Fruit fly (Drosophila melanogaster) whole organism, prepupa: Measurements from ENCODE around the gene Ced-12.

Source experiments
- Blimp-1 ChIP-seq: fragments of 200-800 bp; sonication (Bioruptor generic); optimal IDR thresholded peaks from 3 replicates; lab custom pipeline; 2017; ENCODE audit warnings: missing biosample characterization, missing genetic modification characterization, mild to moderate bottlenecking, moderate library complexity, missing genetic modification reagents
- CG10631 ChIP-seq: fragments of 200-800 bp; sonication (Bioruptor generic); optimal IDR thresholded peaks from 2 replicates; lab custom pipeline; 2016; ENCODE audit warnings: missing biosample characterization, missing genetic modification characterization
- CG10669 ChIP-seq: fragments of 200-800 bp; sonication (Bioruptor generic); optimal IDR thresholded peaks from 3 replicates; lab custom pipeline; 2018; ENCODE audit warnings: missing biosample characterization, mild to moderate bottlenecking, missing genetic modification characterization, moderate library complexity
- CG11762 ChIP-seq: fragments of 200-800 bp; sonication (Bioruptor generic); optimal IDR thresholded peaks from 3 replicates; lab custom pipeline; 2016; ENCODE audit warnings: missing biosample characterization, missing genetic modification characterization; ENCODE audit not compliant: insufficient read depth
- CG15336 ChIP-seq: fragments of 200-800 bp; sonication (Bioruptor generic); IDR thresholded peaks from 2 replicates; pipeline ENCODE4 v1.3.6; 2022; ENCODE audit warnings: missing biosample characterization, missing genetic modification characterization
- CG1621 ChIP-seq: fragments of 200-800 bp; sonication (Bioruptor generic); optimal IDR thresholded peaks from 3 replicates; lab custom pipeline; 2018; ENCODE audit warnings: missing biosample characterization, mild to moderate bottlenecking, missing genetic modification characterization
- CG16779 ChIP-seq: fragments of 200-800 bp; sonication (Bioruptor generic); optimal IDR thresholded peaks from 3 replicates; lab custom pipeline; 2017; ENCODE audit warnings: missing biosample characterization, mild to moderate bottlenecking, missing genetic modification characterization
- CG3032 ChIP-seq: fragments of 200-800 bp; optimal IDR thresholded peaks from 2 replicates; lab custom pipeline; 2019; ENCODE audit warnings: missing biosample characterization, mild to moderate bottlenecking, missing genetic modification characterization, moderate library complexity
- CG31627 ChIP-seq: fragments of 200-800 bp; sonication (Bioruptor generic); optimal IDR thresholded peaks from 3 replicates; lab custom pipeline; 2016; ENCODE audit warnings: missing biosample characterization, missing genetic modification characterization
- CG4318 ChIP-seq: fragments of 200-800 bp; sonication (Bioruptor generic); optimal IDR thresholded peaks from 3 replicates; lab custom pipeline; 2017; ENCODE audit warnings: missing biosample characterization, mild to moderate bottlenecking, missing genetic modification characterization
- CG6163 ChIP-seq: fragments of 200-800 bp; sonication (Bioruptor generic); IDR thresholded peaks from 3 replicates; pipeline ENCODE4 v1.3.6; 2022; ENCODE audit warnings: missing biosample characterization, missing genetic modification characterization
- CG6276 ChIP-seq: fragments of 200-800 bp; sonication (Bioruptor generic); optimal IDR thresholded peaks from 2 replicates; lab custom pipeline; 2017; ENCODE audit warnings: missing biosample characterization, mild to moderate bottlenecking, missing genetic modification characterization
- CG6792 ChIP-seq: fragments of 200-800 bp; sonication (Bioruptor generic); optimal IDR thresholded peaks from 3 replicates; lab custom pipeline; 2016; ENCODE audit warnings: missing biosample characterization, missing genetic modification characterization
- CG6808 ChIP-seq: fragments of 200-800 bp; sonication (Bioruptor generic); optimal IDR thresholded peaks from 3 replicates; lab custom pipeline; 2017; ENCODE audit warnings: missing biosample characterization, missing genetic modification characterization, mild to moderate bottlenecking, moderate library complexity, missing genetic modification reagents
- CG6854 ChIP-seq: fragments of 200-800 bp; sonication (Bioruptor generic); optimal IDR thresholded peaks from 2 replicates; lab custom pipeline; 2017; ENCODE audit warnings: missing biosample characterization, mild to moderate bottlenecking, missing genetic modification characterization
- CG7368 ChIP-seq: fragments of 200-800 bp; sonication (Bioruptor generic); optimal IDR thresholded peaks from 3 replicates; lab custom pipeline; 2016; ENCODE audit warnings: missing biosample characterization, missing genetic modification characterization
- CG8119 ChIP-seq: fragments of 200-800 bp; sonication (Bioruptor generic); IDR thresholded peaks from 3 replicates; pipeline ENCODE4 v1.3.6; 2022; ENCODE audit warnings: missing biosample characterization, missing genetic modification characterization
- CG8319 ChIP-seq: fragments of 200-800 bp; sonication (Bioruptor generic); optimal IDR thresholded peaks from 3 replicates; lab custom pipeline; 2016; ENCODE audit warnings: missing biosample characterization, missing genetic modification characterization
- CG8632 ChIP-seq: fragments of 200-800 bp; sonication (Bioruptor generic); optimal IDR thresholded peaks from 3 replicates; lab custom pipeline; 2016; ENCODE audit warnings: missing biosample characterization, missing genetic modification characterization
- CG9139 ChIP-seq: fragments of 200-800 bp; sonication (Bioruptor generic); optimal IDR thresholded peaks from 3 replicates; lab custom pipeline; 2017; ENCODE audit warnings: missing biosample characterization, mild to moderate bottlenecking, missing genetic modification characterization
- Eip75B ChIP-seq: fragments of 200-800 bp; sonication (Bioruptor generic); optimal IDR thresholded peaks from 3 replicates; lab custom pipeline; 2016; ENCODE audit warnings: missing biosample characterization, missing genetic modification characterization
- Eip78C ChIP-seq: fragments of 200-800 bp; sonication (Bioruptor generic); peaks from one replicate; lab custom pipeline; 2016; ENCODE audit warnings: missing biosample characterization, missing genetic modification characterization
- Eip93F ChIP-seq: fragments of 200-800 bp; sonication (Bioruptor generic); optimal IDR thresholded peaks from 2 replicates; lab custom pipeline; 2016; ENCODE audit warnings: missing biosample characterization, mild to moderate bottlenecking, missing genetic modification characterization
- Ets21C ChIP-seq: fragments of 200-800 bp; sonication (Bioruptor generic); optimal IDR thresholded peaks from 3 replicates; lab custom pipeline; 2016; ENCODE audit warnings: missing biosample characterization, missing genetic modification characterization
- Ets96B ChIP-seq: fragments of 200-800 bp; optimal IDR thresholded peaks from 2 replicates; lab custom pipeline; 2019; ENCODE audit warnings: missing biosample characterization, mild to moderate bottlenecking, missing genetic modification characterization, moderate library complexity
- Gug ChIP-seq: fragments of 200-800 bp; sonication (Bioruptor generic); IDR thresholded peaks from 2 replicates; pipeline ENCODE4 v1.3.6; 2022; ENCODE audit warnings: missing biosample characterization, missing genetic modification characterization
- Hr39 ChIP-seq: fragments of 200-800 bp; sonication (Bioruptor generic); optimal IDR thresholded peaks from 2 replicates; lab custom pipeline; 2016; ENCODE audit warnings: missing biosample characterization, missing genetic modification characterization
- Hr4 ChIP-seq: fragments of 200-800 bp; sonication (Bioruptor generic); optimal IDR thresholded peaks from 3 replicates; lab custom pipeline; 2016; ENCODE audit warnings: missing biosample characterization, missing genetic modification characterization
- Lpt ChIP-seq: fragments of 200-800 bp; sonication (Bioruptor generic); optimal IDR thresholded peaks from 3 replicates; lab custom pipeline; 2016; ENCODE audit warnings: missing biosample characterization, missing genetic modification characterization
- OdsH ChIP-seq: fragments of 200-800 bp; sonication (Bioruptor generic); optimal IDR thresholded peaks from 3 replicates; lab custom pipeline; 2016; ENCODE audit warnings: missing biosample characterization, missing genetic modification characterization
- Sox102F ChIP-seq: fragments of 200-800 bp; sonication (Bioruptor generic); optimal IDR thresholded peaks from 2 replicates; lab custom pipeline; 2016; ENCODE audit warnings: missing biosample characterization, mild to moderate bottlenecking, missing genetic modification characterization
- Sox14 ChIP-seq: fragments of 200-800 bp; sonication (Bioruptor generic); optimal IDR thresholded peaks from 3 replicates; lab custom pipeline; 2016; ENCODE audit warnings: missing biosample characterization, missing genetic modification characterization
- Sox15 ChIP-seq: fragments of 200-800 bp; sonication (Bioruptor generic); optimal IDR thresholded peaks from 3 replicates; lab custom pipeline; 2016; ENCODE audit warnings: missing biosample characterization, missing genetic modification characterization
- achi ChIP-seq: fragments of 200-800 bp; sonication (Bioruptor generic); optimal IDR thresholded peaks from 3 replicates; lab custom pipeline; 2016; ENCODE audit warnings: missing biosample characterization, missing genetic modification characterization
- acj6 ChIP-seq: fragments of 200-800 bp; sonication (Bioruptor generic); optimal IDR thresholded peaks from 3 replicates; lab custom pipeline; 2016; ENCODE audit warnings: missing biosample characterization, missing genetic modification characterization
- cyc ChIP-seq: fragments of 200-800 bp; sonication (Bioruptor generic); optimal IDR thresholded peaks from 3 replicates; lab custom pipeline; 2016; ENCODE audit warnings: missing biosample characterization, missing genetic modification characterization
- dac ChIP-seq: fragments of 200-800 bp; sonication (Bioruptor generic); optimal IDR thresholded peaks from 2 replicates; lab custom pipeline; 2017; ENCODE audit warnings: missing biosample characterization, mild to moderate bottlenecking, missing genetic modification characterization
- eg ChIP-seq: fragments of 200-800 bp; sonication (Bioruptor generic); IDR thresholded peaks from 3 replicates; pipeline ENCODE4 v1.3.6; 2022; ENCODE audit warnings: missing biosample characterization, missing genetic modification characterization
- esn ChIP-seq: fragments of 200-800 bp; sonication (Bioruptor generic); optimal IDR thresholded peaks from 2 replicates; lab custom pipeline; 2016; ENCODE audit warnings: missing biosample characterization, mild to moderate bottlenecking, missing genetic modification characterization, moderate library complexity
- fkh ChIP-seq: fragments of 200-800 bp; sonication (Bioruptor generic); optimal IDR thresholded peaks from 3 replicates; lab custom pipeline; 2017; ENCODE audit warnings: missing biosample characterization, mild to moderate bottlenecking, missing genetic modification characterization, moderate library complexity
- lz ChIP-seq: fragments of 200-800 bp; sonication (Bioruptor generic); optimal IDR thresholded peaks from 3 replicates; lab custom pipeline; 2016; ENCODE audit warnings: missing biosample characterization, missing genetic modification characterization
- ss ChIP-seq, 2 experiments: fragments of 200-800 bp; sonication (Bioruptor generic); optimal IDR thresholded peaks; 2 replicates in 1 of 2; 3 replicates in 1 of 2; lab custom pipeline; 2017 to 2018; ENCODE audit warnings: mild to moderate bottlenecking in 2 of 2, missing biosample characterization in 2 of 2, missing genetic modification characterization in 2 of 2, moderate library complexity in 1 of 2
- svp ChIP-seq: fragments of 200-800 bp; sonication (Bioruptor generic); peaks from one replicate; lab custom pipeline; 2016; ENCODE audit warnings: missing biosample characterization, missing genetic modification characterization
- topi ChIP-seq: fragments of 200-800 bp; sonication (Bioruptor generic); optimal IDR thresholded peaks from 3 replicates; lab custom pipeline; 2016; ENCODE audit warnings: missing biosample characterization, missing genetic modification characterization

Gene Ced-12

dm6 chr2L:12093652-12094051, 4.0 kb upstream of the Ced-12 start:
- TF ChIP-seq CG6854 (GFP tag; lab: Kevin White, UChicago) (no peak), CG15336 (GFP tag; lab: Robert Waterston, UW) (no peak), lz (no peak), CG6163 (GFP tag; lab: Robert Waterston, UW) (no peak), CG1621 (tag; lab: Kevin White, UChicago) (no peak), achi (GFP tag; lab: Kevin White, UChicago) (no peak), Sox102F (no peak), Lpt (GFP tag; lab: Kevin White, UChicago) (no peak), CG8319 (no peak), eg (GFP tag; lab: Robert Waterston, UW) (no peak), topi (GFP tag; lab: Kevin White, UChicago) (no peak), Ets96B (no peak), Gug (GFP tag; lab: Robert Waterston, UW) (no peak), acj6 (GFP tag; lab: Kevin White, UChicago) (no peak), CG31627 (no peak), CG4318 (GFP tag; lab: Kevin White, UChicago) (no peak), fkh (no peak)

dm6 chr2L:12096396-12096813, 1.2 kb upstream of the Ced-12 start, which contains the start of the genes CG6712 and Mt2:
Gene CG6712, minus strand, starts transcription at chr2L:12096511.
Gene Mt2, plus strand, starts transcription at chr2L:12096525.
- TF ChIP-seq CG8632 (GFP tag; lab: Kevin White, UChicago) (no peak), esn (peak; percentile 21), fkh (peak; percentile 28), lz (peak; percentile 5), cyc (GFP tag; lab: Kevin White, UChicago) (no peak), Eip78C (GFP tag; lab: Kevin White, UChicago) (peak; percentile 60)

DNA sequence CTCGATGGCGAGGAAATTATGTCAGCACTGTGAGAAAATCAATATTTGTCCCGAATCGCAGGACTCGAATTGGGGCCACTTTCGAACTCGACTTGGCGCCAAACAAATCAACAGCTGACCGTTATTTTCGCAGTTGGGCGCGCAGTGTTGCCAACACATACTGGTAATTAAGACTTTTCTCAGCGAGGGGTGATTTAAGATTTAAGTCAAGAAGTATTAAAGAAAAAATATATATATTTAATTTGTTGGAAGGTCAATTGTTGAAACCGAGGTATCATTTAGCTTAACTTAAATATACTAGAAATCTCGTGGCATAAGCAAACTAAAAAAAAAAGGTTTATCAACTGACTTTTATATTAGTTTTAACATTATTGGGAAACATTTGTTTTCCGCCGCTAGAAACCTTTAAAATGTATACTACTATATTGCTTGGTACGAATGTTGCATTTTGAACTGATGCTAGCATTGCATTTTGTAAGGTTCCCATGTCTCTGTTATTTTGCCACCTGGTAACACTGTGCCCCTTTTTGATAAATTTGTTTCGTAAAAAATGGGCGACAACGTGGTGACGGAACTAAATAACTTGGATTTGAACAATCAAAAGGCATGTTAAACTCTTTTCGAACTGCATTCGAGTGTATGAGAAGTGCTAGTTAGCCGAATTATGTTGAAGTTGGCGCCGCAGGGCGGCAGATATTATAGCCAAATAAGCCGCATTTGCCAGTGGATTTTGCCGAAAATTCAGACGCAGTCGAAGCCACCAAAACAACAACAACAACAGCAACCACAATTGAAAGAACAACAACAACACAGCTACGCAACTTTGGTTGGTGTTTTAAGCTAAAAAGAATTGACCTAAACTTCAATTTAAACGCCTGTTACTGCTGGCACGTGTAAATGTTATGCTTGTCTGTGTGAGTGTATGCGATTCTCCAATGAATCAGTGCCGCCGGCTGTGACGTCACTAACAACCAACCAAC, 5.9 kb downstream of the Ced-12 start, which contains the start of the genes Patsas and ThrRS:
Gene Patsas, minus strand, starts transcription at position 55 of the 980 bp plus-strand sequence.
Gene ThrRS, plus strand, starts transcription at position 521 of the 980 bp plus-strand sequence.
- TF ChIP-seq CG3032 (tag; lab: Kevin White, UChicago) (peak; percentile 83), CG6163 (GFP tag; lab: Robert Waterston, UW) (peak; percentile 77; the same call in 1 of the 3 replicates), Sox15 (GFP tag; lab: Kevin White, UChicago) (peak; percentile 76), CG6792 (GFP tag; lab: Kevin White, UChicago) (peak; percentile 66), CG16779 (tag; lab: Kevin White, UChicago) (peak; percentile 59), Lpt (GFP tag; lab: Kevin White, UChicago) (peak; percentile 80), topi (GFP tag; lab: Kevin White, UChicago) (peak; percentile 76), CG10669 (GFP tag; lab: Kevin White, UChicago) (no peak), CG6276 (GFP tag; lab: Kevin White, UChicago) (no peak), esn (peak; percentile 81), CG8119 (GFP tag; lab: Robert Waterston, UW) (peak; percentile 83), Eip75B (GFP tag; lab: Kevin White, UChicago) (no peak), Ets21C (GFP tag; lab: Kevin White, UChicago) (no peak), Eip93F (GFP tag; lab: Kevin White, UChicago) (peak; percentile 1), ss (GFP tag; optimal IDR thresholded peaks at IDR 0.05; lab: Kevin White, UChicago) (no peak), lz (peak; percentile 85), achi (GFP tag; lab: Kevin White, UChicago) (no peak), Hr39 (peak; percentile 82), acj6 (GFP tag; lab: Kevin White, UChicago) (peak; percentile 85), CG11762 (GFP tag; lab: Kevin White, UChicago) (no peak), Sox14 (peak; percentile 81), cyc (GFP tag; lab: Kevin White, UChicago) (peak; percentile 82), CG1621 (tag; lab: Kevin White, UChicago) (peak; percentile 53), dac (peak; percentile 83), OdsH (GFP tag; lab: Kevin White, UChicago) (peak; percentile 87), Eip78C (GFP tag; lab: Kevin White, UChicago) (peak; percentile 93), CG7368 (GFP tag; lab: Kevin White, UChicago) (peak; percentile 56), CG31627 (peak; percentile 83), CG6808 (peak; percentile 71), CG9139 (GFP tag; lab: Kevin White, UChicago) (peak; percentile 54), svp (GFP tag; lab: Kevin White, UChicago) (no peak), Hr4 (no peak), Blimp-1 (GFP tag; lab: Kevin White, UChicago) (no peak), CG10631 (GFP tag; lab: Kevin White, UChicago) (no peak), Sox102F (no peak)
